Worm (Caenorhabditis elegans) whole organism, L4/young adult: ENCODE measurements around the gene srz-100.

ENCODE experiments used
- dao-5 ChIP-seq: sonication (generic microtip); optimal IDR thresholded peaks from 2 replicates; lab custom pipeline; 2016; ENCODE audit warnings: missing genotype, missing genetic modification characterization, moderate library complexity, missing compliant biosample characterization
- him-1 ChIP-seq: sonication (generic microtip); optimal IDR thresholded peaks from 2 replicates; lab custom pipeline; 2016; ENCODE audit warnings: missing genotype, missing genetic modification reagents, missing genetic modification characterization, missing compliant biosample characterization

- TF ChIP-seq him-1 (tag; lab: Kevin White, UChicago), result no peak
- TF ChIP-seq dao-5 (tag; lab: Kevin White, UChicago), result no peak
Observed at ce11 chrV:16744783-16745182, 13.1 kb downstream of the srz-100 start.
